Fruit fly (Drosophila melanogaster): ENCODE measurements around the gene wake.

The wake gene

DNA sequence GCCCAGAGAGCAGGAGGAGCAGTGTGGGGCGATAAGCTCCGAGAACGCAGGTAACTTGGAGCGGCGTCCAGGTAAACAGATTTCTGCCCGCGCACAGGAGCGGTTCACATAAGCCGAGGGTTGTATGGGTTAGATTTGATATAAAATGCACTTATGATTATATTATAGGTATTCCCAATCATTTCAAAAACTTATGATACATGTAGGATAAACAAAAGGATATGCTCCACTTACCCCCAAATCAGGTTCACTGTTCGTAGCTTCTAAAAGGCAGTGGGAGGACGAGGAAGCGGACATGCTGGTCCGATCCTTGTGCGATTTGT, 3.1 kb upstream of the wake start (continued):
- TF ChIP-seq insv (GFP tag; optimal IDR thresholded peaks at IDR 0.05) (no peak), org-1 (GFP tag; optimal IDR thresholded peaks at IDR 0.05) (no peak), E2f2 (GFP tag; IDR thresholded peaks at IDR 0.05) (no peak), CG17186 (GFP tag; optimal IDR thresholded peaks at IDR 0.05) (no peak), CG12299 (tag; optimal IDR thresholded peaks at IDR 0.05) (no peak), pita (GFP tag; optimal IDR thresholded peaks at IDR 0.05) (no peak), Drgx (GFP tag; IDR thresholded peaks at IDR 0.05) (no peak), bab2 (GFP tag; optimal IDR thresholded peaks at IDR 0.05) (no peak), CG6765 (GFP tag; optimal IDR thresholded peaks at IDR 0.05) (no peak), CG2120 (GFP tag; optimal IDR thresholded peaks at IDR 0.05) (peak; percentile 37), CG9932 (GFP tag; IDR thresholded peaks at IDR 0.05) (peak; percentile 26; the same call in 1 of the 2 replicates), shn (GFP tag; optimal IDR thresholded peaks at IDR 0.05) (no peak), CG4424 (GFP tag; optimal IDR thresholded peaks at IDR 0.05) (no peak), zen (tag; optimal IDR thresholded peaks at IDR 0.05) (no peak), hth (optimal IDR thresholded peaks at IDR 0.05) (no peak), Lpt (GFP tag; optimal IDR thresholded peaks at IDR 0.05) (no peak), row (GFP tag; IDR thresholded peaks at IDR 0.05) (peak; percentile 68), crc (GFP tag; optimal IDR thresholded peaks at IDR 0.05) (no peak), abd-A (tag; optimal IDR thresholded peaks at IDR 0.05) (no peak), CG17912 (GFP tag; optimal IDR thresholded peaks at IDR 0.05) (no peak), CG8359 (GFP tag; optimal IDR thresholded peaks at IDR 0.05; ENCODE audit: borderline replicate concordance) (no peak), gfzf (GFP tag; optimal IDR thresholded peaks at IDR 0.05) (no peak), z (GFP tag; IDR thresholded peaks at IDR 0.05) (no peak), gcm (GFP tag; optimal IDR thresholded peaks at IDR 0.05) (no peak), lbe (GFP tag; optimal IDR thresholded peaks at IDR 0.05) (peak; percentile 8), Doc2 (GFP tag; IDR thresholded peaks at IDR 0.05) (no peak), fu2 (GFP tag; optimal IDR thresholded peaks at IDR 0.05) (no peak), tio (GFP tag; optimal IDR thresholded peaks at IDR 0.05) (no peak), Sox100B (GFP tag; optimal IDR thresholded peaks at IDR 0.05) (no peak), Sry-δ (GFP tag; optimal IDR thresholded peaks at IDR 0.05) (no peak), CG5245 (GFP tag; optimal IDR thresholded peaks at IDR 0.05) (no peak), Trl (optimal IDR thresholded peaks at IDR 0.05) (peak; percentile 24 to 56), Trl (GFP tag; optimal IDR thresholded peaks at IDR 0.05) (no peak), CG11696 (GFP tag; IDR thresholded peaks at IDR 0.05) (no peak), CG10321 (GFP tag; IDR thresholded peaks at IDR 0.05) (no peak), sr (GFP tag; IDR thresholded peaks at IDR 0.05) (no peak), Sox102F (GFP tag; optimal IDR thresholded peaks at IDR 0.05) (no peak), CG31441 (GFP tag; IDR thresholded peaks at IDR 0.05) (no peak), CG7271 (tag; optimal IDR thresholded peaks at IDR 0.05) (no peak), Gsc (GFP tag; IDR thresholded peaks at IDR 0.05) (no peak), Hsf (GFP tag; optimal IDR thresholded peaks at IDR 0.05) (no peak), Med (GFP tag) (peak; percentile 47), Scr (GFP tag; IDR thresholded peaks at IDR 0.05; ENCODE audit: partially characterized antibody) (no peak), MTF-1 (GFP tag; optimal IDR thresholded peaks at IDR 0.05; ENCODE audit: borderline replicate concordance) (no peak), slbo (GFP tag; IDR thresholded peaks at IDR 0.05) (peak; percentile 37; the same call in 1 of the 2 replicates), unpg (GFP tag; optimal IDR thresholded peaks at IDR 0.05) (no peak), exex (tag; optimal IDR thresholded peaks at IDR 0.05) (no peak), CG6254 (GFP tag; optimal IDR thresholded peaks at IDR 0.05) (no peak), CG8290 (GFP tag; optimal IDR thresholded peaks at IDR 0.05) (no peak), CG8290 (tag; optimal IDR thresholded peaks at IDR 0.05) (peak in 1 of 2 experiments; percentile 13), Ada2b (GFP tag; IDR thresholded peaks at IDR 0.05) (no peak), CG18619 (GFP tag; optimal IDR thresholded peaks at IDR 0.05) (no peak), MBD-R2 (GFP tag; IDR thresholded peaks at IDR 0.05) (no peak), Pdp1 (GFP tag; optimal IDR thresholded peaks at IDR 0.05) (no peak)
